1 fruit fly cellular context compared by ENCODE assay signal in the genomic region with DNA sequence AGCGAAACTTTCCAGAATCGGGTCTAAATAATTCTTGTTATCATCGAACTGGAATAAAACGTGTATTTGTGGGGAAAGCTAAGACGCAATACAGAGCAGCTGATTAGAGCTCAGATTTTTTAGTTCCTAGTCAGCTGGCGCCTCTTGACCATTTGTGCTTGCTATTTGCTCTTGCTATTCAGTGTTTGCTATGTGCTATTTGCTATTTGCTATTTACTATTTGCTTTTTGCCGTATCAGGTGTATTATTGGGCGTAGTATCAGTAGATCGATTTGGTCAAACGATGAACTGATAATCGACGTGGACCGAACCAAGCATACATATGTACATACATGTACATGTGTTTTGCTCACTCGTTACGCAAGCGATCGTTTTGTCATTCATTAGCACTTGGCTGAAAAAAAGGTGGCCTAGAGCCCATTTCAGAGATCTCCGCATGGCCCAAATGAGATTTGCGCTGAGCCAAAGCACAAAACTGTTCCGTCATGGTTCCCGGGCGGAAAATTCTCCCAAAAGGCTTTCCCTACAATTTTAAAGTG.
TF ChIP-seq lines count a peak whose summit lies in the region.

No protein-coding gene starts in this region.

TF ChIP-seq in whole organism, embryonic, 481 proteins besides CTCF, POLR2A, EP300 and RAD21 (continued from another document and continues in another):
- TF ChIP-seq yki (optimal IDR thresholded peaks at IDR 0.05; lab: Kevin White, UChicago), result no peak
- TF ChIP-seq Fer3 (tag; optimal IDR thresholded peaks at IDR 0.05; lab: Kevin White, UChicago), result peak; percentile 62
- TF ChIP-seq CG10654 (GFP tag; optimal IDR thresholded peaks at IDR 0.05; lab: Kevin White, UChicago), result peak; percentile 32
- peak; percentile 50 for TF ChIP-seq BtbVII (GFP tag; optimal IDR thresholded peaks at IDR 0.05; lab: Kevin White, UChicago)
- TF ChIP-seq croc (GFP tag; conservative IDR thresholded peaks at IDR 0.05; lab: Robert Waterston, UW), result no peak
- TF ChIP-seq lov (optimal IDR thresholded peaks at IDR 0.05; lab: Kevin White, UChicago), result no peak
- no peak for TF ChIP-seq lov (GFP tag; IDR thresholded peaks at IDR 0.05; lab: Robert Waterston, UW)
- peak; percentile 57; the same call in 1 of the 2 replicates for TF ChIP-seq ham (GFP tag; IDR thresholded peaks at IDR 0.05; lab: Robert Waterston, UW)
- TF ChIP-seq CG31365 (tag; optimal IDR thresholded peaks at IDR 0.05; lab: Kevin White, UChicago), result no peak
- TF ChIP-seq CG17359 (tag; optimal IDR thresholded peaks at IDR 0.05; lab: Kevin White, UChicago), result peak; percentile 39
- TF ChIP-seq pfk (GFP tag; optimal IDR thresholded peaks at IDR 0.05; lab: Kevin White, UChicago), result peak; percentile 18
- no peak for TF ChIP-seq ftz-f1 (GFP tag; optimal IDR thresholded peaks at IDR 0.05; lab: Kevin White, UChicago)
- no peak for TF ChIP-seq Aef1 (GFP tag; IDR thresholded peaks at IDR 0.05; lab: Robert Waterston, UW)
- peak; percentile 72; the same call in 1 of the 2 replicates for TF ChIP-seq Rfx (GFP tag; IDR thresholded peaks at IDR 0.05; lab: Robert Waterston, UW)
- no peak for TF ChIP-seq peb (GFP tag; IDR thresholded peaks at IDR 0.05; lab: Robert Waterston, UW)
- peak; percentile 69 for TF ChIP-seq CG18619 (GFP tag; optimal IDR thresholded peaks at IDR 0.05; lab: Kevin White, UChicago)
- TF ChIP-seq C15 (GFP tag; IDR thresholded peaks at IDR 0.05; lab: Robert Waterston, UW), result no peak
- TF ChIP-seq HmgZ (tag; optimal IDR thresholded peaks at IDR 0.05; lab: Kevin White, UChicago), result peak; percentile 68
- TF ChIP-seq Dp (GFP tag; optimal IDR thresholded peaks at IDR 0.05; lab: Kevin White, UChicago), result no peak
- no peak for TF ChIP-seq Spps (tag; optimal IDR thresholded peaks at IDR 0.05; lab: Kevin White, UChicago)
- TF ChIP-seq lilli (GFP tag; optimal IDR thresholded peaks at IDR 0.05; lab: Kevin White, UChicago), result peak; percentile 42
- peak; percentile 72 for TF ChIP-seq exex (tag; optimal IDR thresholded peaks at IDR 0.05; lab: Kevin White, UChicago)
- no peak for TF ChIP-seq HLH54F (GFP tag; optimal IDR thresholded peaks at IDR 0.05; lab: Kevin White, UChicago)
- peak; percentile 21; the same call in 1 of the 2 replicates for TF ChIP-seq CG10366 (GFP tag; IDR thresholded peaks at IDR 0.05; lab: Robert Waterston, UW)
- TF ChIP-seq Fer2 (tag; optimal IDR thresholded peaks at IDR 0.05; lab: Kevin White, UChicago), result peak; percentile 3
- peak; percentile 27 for TF ChIP-seq repo (GFP tag; optimal IDR thresholded peaks at IDR 0.05; lab: Kevin White, UChicago)
- no peak for TF ChIP-seq Usf (GFP tag; optimal IDR thresholded peaks at IDR 0.05; lab: Kevin White, UChicago)
- no peak for TF ChIP-seq bbx (GFP tag; IDR thresholded peaks at IDR 0.05; lab: Robert Waterston, UW; ENCODE audit: partially characterized antibody)
- peak; percentile 42 for TF ChIP-seq CG18764 (GFP tag; optimal IDR thresholded peaks at IDR 0.05; lab: Kevin White, UChicago)
- peak; percentile 53; the same call in 1 of the 2 replicates for TF ChIP-seq toy (GFP tag; IDR thresholded peaks at IDR 0.05; lab: Robert Waterston, UW)
- TF ChIP-seq Dip2 (GFP tag; IDR thresholded peaks at IDR 0.05; lab: Robert Waterston, UW), result no peak
- TF ChIP-seq NfI (GFP tag; optimal IDR thresholded peaks at IDR 0.05; lab: Kevin White, UChicago), result peak; percentile 17
- peak; percentile 67 for TF ChIP-seq Fer1 (GFP tag; optimal IDR thresholded peaks at IDR 0.05; lab: Kevin White, UChicago)
- peak; percentile 37 for TF ChIP-seq CG1233 (GFP tag; optimal IDR thresholded peaks at IDR 0.05; lab: Kevin White, UChicago)
- no peak for TF ChIP-seq CG7357 (GFP tag; IDR thresholded peaks at IDR 0.05; lab: Robert Waterston, UW)
- no peak for TF ChIP-seq nerfin-1 (tag; optimal IDR thresholded peaks at IDR 0.05; lab: Kevin White, UChicago)
- TF ChIP-seq tx (GFP tag; optimal IDR thresholded peaks at IDR 0.05; lab: Kevin White, UChicago), result peak; percentile 54
- TF ChIP-seq gce (GFP tag; IDR thresholded peaks at IDR 0.05; lab: Robert Waterston, UW), result no peak
- peak; percentile 49; the same call in 1 of the 2 replicates for TF ChIP-seq gsb (GFP tag; IDR thresholded peaks at IDR 0.05; lab: Robert Waterston, UW)
- peak; percentile 72 for TF ChIP-seq schlank (tag; optimal IDR thresholded peaks at IDR 0.05; lab: Kevin White, UChicago)
- TF ChIP-seq CG10267 (tag; optimal IDR thresholded peaks at IDR 0.05; lab: Kevin White, UChicago), result no peak
- no peak for TF ChIP-seq zen2 (GFP tag; IDR thresholded peaks at IDR 0.05; lab: Robert Waterston, UW; ENCODE audit: partially characterized antibody)
- 0 out of 3 replicates have a peak, but pooled peaks have one; percentile 17 for TF ChIP-seq CG14050 (GFP tag; IDR thresholded peaks at IDR 0.05; lab: Robert Waterston, UW)
- TF ChIP-seq CG15011 (GFP tag; optimal IDR thresholded peaks at IDR 0.05; lab: Kevin White, UChicago), result peak; percentile 7
- peak; percentile 28 for TF ChIP-seq CG13624 (GFP tag; optimal IDR thresholded peaks at IDR 0.05; lab: Kevin White, UChicago)
- no peak for TF ChIP-seq D19B (GFP tag; optimal IDR thresholded peaks at IDR 0.05; lab: Kevin White, UChicago)
- peak; percentile 49 for TF ChIP-seq CG3163 (GFP tag; optimal IDR thresholded peaks at IDR 0.05; lab: Kevin White, UChicago)
- TF ChIP-seq Lhr (GFP tag; optimal IDR thresholded peaks at IDR 0.05; lab: Kevin White, UChicago), result no peak
- no peak for TF ChIP-seq chinmo (GFP tag; IDR thresholded peaks at IDR 0.05; lab: Robert Waterston, UW; ENCODE audit: partially characterized antibody)
- TF ChIP-seq sob (GFP tag; IDR thresholded peaks at IDR 0.05; lab: Robert Waterston, UW), result peak; percentile 46; the same call in 1 of the 2 replicates
- peak; percentile 17 for TF ChIP-seq p53 (GFP tag; optimal IDR thresholded peaks at IDR 0.05; lab: Kevin White, UChicago)
- TF ChIP-seq Hr78 (GFP tag; optimal IDR thresholded peaks at IDR 0.05; lab: Kevin White, UChicago), result no peak
- no peak for TF ChIP-seq sqz (GFP tag; optimal IDR thresholded peaks at IDR 0.05; lab: Kevin White, UChicago)
- peak; percentile 78 for TF ChIP-seq CG2120 (GFP tag; optimal IDR thresholded peaks at IDR 0.05; lab: Kevin White, UChicago)
- TF ChIP-seq esg (GFP tag; conservative IDR thresholded peaks at IDR 0.05; lab: Robert Waterston, UW), result no peak
- no peak for TF ChIP-seq Scr (GFP tag; IDR thresholded peaks at IDR 0.05; lab: Robert Waterston, UW; ENCODE audit: partially characterized antibody)
- TF ChIP-seq CG11093 (GFP tag; IDR thresholded peaks at IDR 0.05; lab: Robert Waterston, UW), result no peak
- TF ChIP-seq CG10147 (GFP tag; optimal IDR thresholded peaks at IDR 0.05; lab: Kevin White, UChicago), result no peak
- peak; percentile 17 for TF ChIP-seq CG2116 (GFP tag; optimal IDR thresholded peaks at IDR 0.05; lab: Kevin White, UChicago)
- TF ChIP-seq BEAF-32 (GFP tag; optimal IDR thresholded peaks at IDR 0.05; lab: Kevin White, UChicago), result no peak
- TF ChIP-seq H15 (GFP tag; IDR thresholded peaks at IDR 0.05; lab: Robert Waterston, UW), result no peak
- no peak for TF ChIP-seq ro (GFP tag; IDR thresholded peaks at IDR 0.05; lab: Robert Waterston, UW)
- no peak for TF ChIP-seq ttk (GFP tag; IDR thresholded peaks at IDR 0.05; lab: Robert Waterston, UW)
- no peak for TF ChIP-seq hb (GFP tag; IDR thresholded peaks at IDR 0.05; lab: Robert Waterston, UW; ENCODE audit: partially characterized antibody)
- peak; percentile 19; the same call in 1 of the 2 replicates for TF ChIP-seq onecut (GFP tag; IDR thresholded peaks at IDR 0.05; lab: Robert Waterston, UW)
- TF ChIP-seq CG12744 (GFP tag; optimal IDR thresholded peaks at IDR 0.05; lab: Kevin White, UChicago), result peak; percentile 62
- TF ChIP-seq CG2129 (GFP tag; IDR thresholded peaks at IDR 0.05; lab: Robert Waterston, UW; ENCODE audit: partially characterized antibody), result no peak
- no peak for TF ChIP-seq sna (GFP tag; IDR thresholded peaks at IDR 0.05; lab: Robert Waterston, UW; ENCODE audit: partially characterized antibody)
- peak; percentile 54 for TF ChIP-seq CG12942 (GFP tag; optimal IDR thresholded peaks at IDR 0.05; lab: Kevin White, UChicago)
- peak; percentile 27; the same call in 1 of the 3 replicates for TF ChIP-seq tgo (GFP tag; IDR thresholded peaks at IDR 0.05; lab: Robert Waterston, UW)
- no peak for TF ChIP-seq stc (GFP tag; IDR thresholded peaks at IDR 0.05; lab: Robert Waterston, UW)
- no peak for TF ChIP-seq cas (GFP tag; IDR thresholded peaks at IDR 0.05; lab: Robert Waterston, UW)
- peak; percentile 12 for TF ChIP-seq zfh2 (GFP tag; optimal IDR thresholded peaks at IDR 0.05; lab: Kevin White, UChicago)
- no peak for TF ChIP-seq usp (GFP tag; optimal IDR thresholded peaks at IDR 0.05; lab: Kevin White, UChicago)
- peak; percentile 51 for TF ChIP-seq NC2β (GFP tag; optimal IDR thresholded peaks at IDR 0.05; lab: Kevin White, UChicago)
- no peak for TF ChIP-seq GATAe (GFP tag; conservative IDR thresholded peaks at IDR 0.05; lab: Robert Waterston, UW)
- TF ChIP-seq Dad (GFP tag; optimal IDR thresholded peaks at IDR 0.05; lab: Kevin White, UChicago), result no peak
- no peak for TF ChIP-seq CG1647 (GFP tag; optimal IDR thresholded peaks at IDR 0.05; lab: Kevin White, UChicago)
- no peak for TF ChIP-seq CG8924 (tag; optimal IDR thresholded peaks at IDR 0.05; lab: Kevin White, UChicago)
- peak; percentile 7 for TF ChIP-seq CG5180 (GFP tag; optimal IDR thresholded peaks at IDR 0.05; lab: Kevin White, UChicago)
- peak; percentile 56 for TF ChIP-seq Hey (tag; optimal IDR thresholded peaks at IDR 0.05; lab: Kevin White, UChicago)
- no peak for TF ChIP-seq CG13287 (GFP tag; IDR thresholded peaks at IDR 0.05; lab: Robert Waterston, UW; ENCODE audit: partially characterized antibody)
- peak; percentile 66 for TF ChIP-seq CG14441 (GFP tag; IDR thresholded peaks at IDR 0.05; lab: Robert Waterston, UW)
- no peak for TF ChIP-seq fd64A (GFP tag; optimal IDR thresholded peaks at IDR 0.05; lab: Kevin White, UChicago)
- no peak for TF ChIP-seq Poxn (GFP tag; IDR thresholded peaks at IDR 0.05; lab: Robert Waterston, UW)
- TF ChIP-seq CHES-1-like (GFP tag; optimal IDR thresholded peaks at IDR 0.05; lab: Kevin White, UChicago), result peak; percentile 57
- peak; percentile 70 for TF ChIP-seq Awh (GFP tag; IDR thresholded peaks at IDR 0.05; lab: Robert Waterston, UW)
- TF ChIP-seq fu2 (GFP tag; optimal IDR thresholded peaks at IDR 0.05; lab: Kevin White, UChicago), result peak; percentile 23
- TF ChIP-seq CG10274 (GFP tag; optimal IDR thresholded peaks at IDR 0.05; lab: Kevin White, UChicago), result no peak
- peak; percentile 43 for TF ChIP-seq Mes4 (GFP tag; optimal IDR thresholded peaks at IDR 0.05; lab: Kevin White, UChicago)
- peak; percentile 54 for TF ChIP-seq Bdp1 (GFP tag; optimal IDR thresholded peaks at IDR 0.05; lab: Kevin White, UChicago)
- TF ChIP-seq CG10565 (GFP tag; optimal IDR thresholded peaks at IDR 0.05; lab: Kevin White, UChicago), result no peak
- TF ChIP-seq CG32532 (GFP tag; IDR thresholded peaks at IDR 0.05; lab: Robert Waterston, UW), result peak; percentile 46
- no peak for TF ChIP-seq CG11560 (tag; IDR thresholded peaks at IDR 0.05; lab: Robert Waterston, UW)
- peak; percentile 27 for TF ChIP-seq CG12299 (tag; optimal IDR thresholded peaks at IDR 0.05; lab: Kevin White, UChicago)
- TF ChIP-seq gfzf (GFP tag; optimal IDR thresholded peaks at IDR 0.05; lab: Kevin White, UChicago), result no peak
- no peak for TF ChIP-seq Max (GFP tag; optimal IDR thresholded peaks at IDR 0.05; lab: Kevin White, UChicago)
- peak; percentile 38 for TF ChIP-seq Sox102F (GFP tag; optimal IDR thresholded peaks at IDR 0.05; lab: Kevin White, UChicago)
- TF ChIP-seq Oli (tag; optimal IDR thresholded peaks at IDR 0.05; lab: Kevin White, UChicago), result no peak
- no peak for TF ChIP-seq Atf3 (GFP tag; optimal IDR thresholded peaks at IDR 0.05; lab: Kevin White, UChicago)
- no peak; the same call in 1 of the 2 replicates for TF ChIP-seq CG1024 (GFP tag; IDR thresholded peaks at IDR 0.05; lab: Robert Waterston, UW)
- peak; percentile 14 for TF ChIP-seq CG15601 (tag; optimal IDR thresholded peaks at IDR 0.05; lab: Kevin White, UChicago)
- TF ChIP-seq hkb (optimal IDR thresholded peaks at IDR 0.05; lab: Kevin White, UChicago), result no peak
- peak; percentile 72 for TF ChIP-seq hkb (GFP tag; IDR thresholded peaks at IDR 0.05; lab: Robert Waterston, UW)
- TF ChIP-seq row (GFP tag; IDR thresholded peaks at IDR 0.05; lab: Robert Waterston, UW), result peak; percentile 15; the same call in 1 of the 3 replicates
- TF ChIP-seq fd102C (GFP tag; optimal IDR thresholded peaks at IDR 0.05; lab: Kevin White, UChicago), result peak; percentile 58
- no peak for TF ChIP-seq ap (GFP tag; IDR thresholded peaks at IDR 0.05; lab: Robert Waterston, UW)
- TF ChIP-seq CG11398 (GFP tag; optimal IDR thresholded peaks at IDR 0.05; lab: Kevin White, UChicago), result peak; percentile 60
- TF ChIP-seq unc-4 (GFP tag; IDR thresholded peaks at IDR 0.05; lab: Robert Waterston, UW; ENCODE audit: partially characterized antibody), result no peak
- TF ChIP-seq CG34224 (GFP tag; IDR thresholded peaks at IDR 0.05; lab: Robert Waterston, UW; ENCODE audit: partially characterized antibody), result no peak
- TF ChIP-seq Opbp (GFP tag; IDR thresholded peaks at IDR 0.05; lab: Robert Waterston, UW; ENCODE audit: partially characterized antibody), result no peak
- TF ChIP-seq jing (GFP tag; optimal IDR thresholded peaks at IDR 0.05; lab: Kevin White, UChicago), result no peak
- TF ChIP-seq bab2 (GFP tag; optimal IDR thresholded peaks at IDR 0.05; lab: Kevin White, UChicago), result peak; percentile 84
- peak; percentile 40 for TF ChIP-seq fd3F (GFP tag; optimal IDR thresholded peaks at IDR 0.05; lab: Kevin White, UChicago)
- peak; percentile 52 for TF ChIP-seq slbo (GFP tag; IDR thresholded peaks at IDR 0.05; lab: Robert Waterston, UW)
- TF ChIP-seq tup (GFP tag; optimal IDR thresholded peaks at IDR 0.05; lab: Kevin White, UChicago), result no peak
- 0 out of 3 replicates have a peak, but pooled peaks have one; percentile 43 for TF ChIP-seq so (GFP tag; IDR thresholded peaks at IDR 0.05; lab: Robert Waterston, UW)
- TF ChIP-seq lola (GFP tag; optimal IDR thresholded peaks at IDR 0.05; lab: Kevin White, UChicago), result no peak
- peak; percentile 15 for TF ChIP-seq ewg (GFP tag; optimal IDR thresholded peaks at IDR 0.05; lab: Kevin White, UChicago)
- TF ChIP-seq crp (GFP tag; optimal IDR thresholded peaks at IDR 0.05; lab: Kevin White, UChicago), result no peak
- TF ChIP-seq Jarid2 (GFP tag; optimal IDR thresholded peaks at IDR 0.05; lab: Kevin White, UChicago), result peak; percentile 16
- no peak for TF ChIP-seq CG10431 (GFP tag; optimal IDR thresholded peaks at IDR 0.05; lab: Kevin White, UChicago)
- peak; percentile 38 for TF ChIP-seq CG7556 (GFP tag; optimal IDR thresholded peaks at IDR 0.05; lab: Kevin White, UChicago)
- TF ChIP-seq CG8944 (GFP tag; optimal IDR thresholded peaks at IDR 0.05; lab: Kevin White, UChicago), result peak; percentile 40
- peak; percentile 18 for TF ChIP-seq btn (GFP tag; optimal IDR thresholded peaks at IDR 0.05; lab: Kevin White, UChicago)
